Worm (Caenorhabditis elegans): ENCODE measurements around the gene clec-50.

The clec-50 gene

DNA sequence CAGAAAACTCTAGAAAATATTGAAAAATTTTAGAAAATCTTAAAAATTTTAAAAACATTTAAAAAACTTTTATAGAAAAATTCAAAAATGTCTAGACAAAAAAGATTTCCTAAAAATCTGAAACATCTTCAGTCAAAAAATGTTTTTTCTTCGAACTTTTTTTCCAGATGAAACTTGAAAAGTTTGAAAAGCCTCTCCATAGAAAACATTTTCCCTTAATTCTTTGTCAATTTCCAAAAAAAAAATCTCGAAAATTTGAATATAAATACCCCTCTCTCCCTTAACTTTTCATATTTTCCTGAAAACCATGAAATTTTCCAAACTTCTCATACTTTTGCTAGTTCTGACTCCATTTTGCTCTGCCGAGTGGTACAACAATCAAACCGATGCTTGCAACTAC lies 26.4 kb downstream of the clec-50 start, which contains the start of gene Y116F11A.3:
TSS of gene Y116F11A.3 (plus strand) at position 301 of the 400 bp plus-strand sequence.
- no peak for TF ChIP-seq mdl-1 (tag; optimal IDR thresholded peaks at IDR 0.05)
- no peak for TF ChIP-seq aly-2 (tag; optimal IDR thresholded peaks at IDR 0.05)
- no peak for TF ChIP-seq nhr-237 (tag; optimal IDR thresholded peaks at IDR 0.05)
- TF ChIP-seq ztf-11 (tag; optimal IDR thresholded peaks at IDR 0.05): no peak
- no peak for TF ChIP-seq ceh-9 (tag; optimal IDR thresholded peaks at IDR 0.05)
- TF ChIP-seq ztf-4 (tag; optimal IDR thresholded peaks at IDR 0.05): no peak
- no peak for TF ChIP-seq nhr-23 (tag; optimal IDR thresholded peaks at IDR 0.05)
- TF ChIP-seq elt-1 (tag; optimal IDR thresholded peaks at IDR 0.05): no peak

DNA sequence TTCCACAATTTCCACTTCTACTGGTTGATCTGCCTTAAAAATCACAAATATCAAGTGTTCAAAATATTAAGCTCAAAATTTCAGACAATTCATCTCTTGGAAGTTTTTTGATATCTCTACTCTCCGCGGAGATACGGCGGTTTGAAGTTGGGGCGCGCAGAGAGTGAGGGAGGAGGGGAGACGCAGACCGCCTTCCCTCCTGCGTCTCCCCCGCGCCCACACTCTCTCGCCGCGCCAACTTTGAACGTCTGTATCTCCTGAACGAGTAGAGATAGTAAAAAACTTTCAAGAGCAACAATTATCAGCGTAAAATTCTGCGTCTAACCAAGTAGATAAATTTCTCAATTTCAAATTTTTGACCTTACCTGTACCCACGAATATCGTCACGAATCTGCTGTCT lies 27.2 kb downstream of the clec-50 start:
- no peak for TF ChIP-seq R02D3.7 (tag; optimal IDR thresholded peaks at IDR 0.05)
- no peak for TF ChIP-seq nhr-12 (tag; optimal IDR thresholded peaks at IDR 0.05)
- no peak for TF ChIP-seq ztf-11 (tag; optimal IDR thresholded peaks at IDR 0.05)
- TF ChIP-seq nhr-23 (tag; optimal IDR thresholded peaks at IDR 0.05): no peak
- TF ChIP-seq ceh-9 (tag; optimal IDR thresholded peaks at IDR 0.05): no peak
- TF ChIP-seq ZK546.5 (tag; optimal IDR thresholded peaks at IDR 0.05): no peak
- no peak for TF ChIP-seq ztf-4 (tag; optimal IDR thresholded peaks at IDR 0.05)
- no peak for TF ChIP-seq nhr-76 (tag; optimal IDR thresholded peaks at IDR 0.05)
- TF ChIP-seq elt-1 (tag; optimal IDR thresholded peaks at IDR 0.05): no peak
- no peak for TF ChIP-seq mdl-1 (tag; optimal IDR thresholded peaks at IDR 0.05)
- TF ChIP-seq daf-12 (tag; optimal IDR thresholded peaks at IDR 0.05): no peak
- no peak for TF ChIP-seq egl-27 (tag; optimal IDR thresholded peaks at IDR 0.05)
- TF ChIP-seq jun-1 (tag; optimal IDR thresholded peaks at IDR 0.05): no peak
- no peak for TF ChIP-seq eor-1 (tag; optimal IDR thresholded peaks at IDR 0.05)

DNA sequence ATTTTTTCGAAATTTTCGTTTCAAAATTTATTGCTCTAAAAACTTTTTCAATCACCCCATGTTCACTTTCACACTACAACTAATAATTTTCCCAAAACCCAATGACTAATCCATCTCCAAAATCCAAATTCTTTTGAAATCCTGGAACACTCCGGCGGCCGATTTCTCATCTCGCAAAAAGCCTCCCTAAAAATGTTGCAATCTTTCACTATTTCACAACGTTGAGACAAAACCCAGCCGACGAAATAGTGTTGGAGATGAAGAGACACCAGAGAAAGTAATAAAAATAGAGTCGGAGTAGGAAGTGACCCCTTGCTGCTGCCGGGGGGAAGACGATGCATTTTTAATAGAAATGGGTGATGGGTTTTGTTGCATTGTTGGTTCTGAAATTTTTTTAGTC lies 30.6 kb downstream of the clec-50 start:
- no peak for TF ChIP-seq snpc-4 (tag; optimal IDR thresholded peaks at IDR 0.05)
- peak; percentile 15 for TF ChIP-seq hmg-11 (tag; optimal IDR thresholded peaks at IDR 0.05)

DNA sequence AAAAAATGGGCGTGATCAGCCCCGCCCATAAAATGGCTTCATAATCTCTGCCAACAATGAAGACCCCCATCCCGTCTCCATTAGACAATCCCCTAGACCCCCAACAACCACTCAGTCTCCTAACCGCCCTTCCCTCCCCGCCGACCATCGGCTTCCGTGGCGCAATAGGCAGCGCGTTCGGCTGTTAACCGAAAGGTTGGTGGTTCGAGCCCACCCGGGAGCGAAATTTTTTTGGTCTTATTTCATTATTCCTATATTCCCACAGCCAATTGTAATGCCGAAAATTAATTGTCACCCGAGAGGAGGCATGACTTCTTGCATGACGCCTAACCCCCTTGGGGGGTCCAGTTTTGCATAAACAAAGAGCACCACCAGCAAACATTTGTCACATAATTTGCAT lies 32.3 kb downstream of the clec-50 start:
- no peak for TF ChIP-seq ceh-16 (tag; optimal IDR thresholded peaks at IDR 0.05)
- no peak for TF ChIP-seq nhr-11 (tag; optimal IDR thresholded peaks at IDR 0.05)
- TF ChIP-seq ama-1 (optimal IDR thresholded peaks at IDR 0.05): no peak
- peak; percentile 53 for TF ChIP-seq lin-39 (tag; optimal IDR thresholded peaks at IDR 0.05)
- TF ChIP-seq ceh-82 (tag; optimal IDR thresholded peaks at IDR 0.05): no peak
- no peak for TF ChIP-seq ztf-11 (tag; optimal IDR thresholded peaks at IDR 0.05)
- no peak for TF ChIP-seq snpc-4 (tag; optimal IDR thresholded peaks at IDR 0.05)
- TF ChIP-seq jun-1 (tag; optimal IDR thresholded peaks at IDR 0.05): no peak
- TF ChIP-seq pha-4 (tag; optimal IDR thresholded peaks at IDR 0.05): peak; percentile 7
- TF ChIP-seq unc-62 (GFP tag; optimal IDR thresholded peaks at IDR 0.05): no peak
- TF ChIP-seq aly-2 (tag; optimal IDR thresholded peaks at IDR 0.05): no peak
- TF ChIP-seq nfya-1 (tag; optimal IDR thresholded peaks at IDR 0.05; ENCODE audit: insufficient read depth): peak; percentile 17
- no peak for TF ChIP-seq ztf-4 (tag; optimal IDR thresholded peaks at IDR 0.05)
- no peak for TF ChIP-seq nhr-28 (tag; optimal IDR thresholded peaks at IDR 0.05)
- peak; percentile 17 for TF ChIP-seq elt-2 (tag; optimal IDR thresholded peaks at IDR 0.05)
- no peak for TF ChIP-seq ceh-28 (tag; optimal IDR thresholded peaks at IDR 0.05)
- TF ChIP-seq nhr-25 (tag; optimal IDR thresholded peaks at IDR 0.05): peak; percentile 1
- peak; percentile 81 for TF ChIP-seq hmg-11 (tag; optimal IDR thresholded peaks at IDR 0.05)
- no peak for TF ChIP-seq ZK546.5 (tag; optimal IDR thresholded peaks at IDR 0.05)

DNA sequence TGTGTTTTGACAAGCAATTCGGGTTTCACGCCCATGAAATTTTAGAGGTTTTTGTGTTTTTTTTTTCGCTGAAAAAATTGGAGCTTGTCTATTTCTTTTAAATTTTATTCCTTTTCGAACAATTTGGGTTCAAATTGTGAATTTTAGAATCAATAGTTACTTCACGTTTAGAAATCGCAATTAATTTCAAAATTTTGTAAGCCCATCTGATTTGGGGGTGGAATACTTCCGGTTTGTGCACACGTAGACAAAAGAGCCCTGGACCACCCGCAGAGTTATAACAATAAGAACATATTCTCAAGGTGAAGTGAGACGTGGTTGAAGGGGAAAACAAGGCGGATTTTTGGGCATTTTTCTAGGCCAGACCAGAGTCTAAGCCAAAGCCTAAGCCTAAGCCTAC lies 35.9 kb downstream of the clec-50 start, which contains the start of gene Y116F11A.6:
TSS of gene Y116F11A.6 (plus strand) at position 301 of the 400 bp plus-strand sequence.
- no peak for TF ChIP-seq elt-1 (tag; optimal IDR thresholded peaks at IDR 0.05)
- TF ChIP-seq nhr-23 (tag; optimal IDR thresholded peaks at IDR 0.05): no peak
- no peak for TF ChIP-seq ceh-82 (tag; optimal IDR thresholded peaks at IDR 0.05)
- no peak for TF ChIP-seq nhr-28 (tag; optimal IDR thresholded peaks at IDR 0.05)
- TF ChIP-seq zag-1 (tag; optimal IDR thresholded peaks at IDR 0.05): no peak
- no peak for TF ChIP-seq pha-4 (tag; optimal IDR thresholded peaks at IDR 0.05)

DNA sequence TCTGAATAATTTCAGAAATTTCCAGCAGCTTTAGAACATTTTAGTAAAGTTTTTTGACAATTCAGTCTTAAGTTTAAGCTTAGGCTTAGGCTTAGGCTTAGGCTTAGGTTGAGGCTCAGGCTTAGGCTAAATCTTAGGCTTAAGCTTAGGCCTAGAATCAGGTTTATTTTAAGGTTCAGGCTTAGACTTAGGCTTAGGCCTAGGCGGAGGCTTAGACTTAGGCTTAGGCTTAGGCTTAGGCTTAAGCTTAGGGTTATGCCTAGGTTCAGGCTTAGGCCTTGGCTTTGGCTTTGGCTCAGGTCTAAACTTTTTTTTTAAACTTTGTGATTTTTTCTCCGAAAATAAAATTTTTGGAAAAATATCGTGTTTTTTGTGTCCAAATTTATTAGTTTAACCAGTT lies 36.5 kb downstream of the clec-50 start:
- no peak for TF ChIP-seq pqm-1 (tag; optimal IDR thresholded peaks at IDR 0.05)
